Worm (Caenorhabditis elegans) whole organism, late embryonic: ENCODE results near the gene srp-6.

ENCODE experiments used
- F13H6.1 ChIP-seq: sonication (generic microtip); optimal IDR thresholded peaks from 2 replicates; lab custom pipeline; 2016; ENCODE audit warnings: missing genetic modification characterization, missing compliant biosample characterization
- ceh-24 ChIP-seq: sonication (generic microtip); optimal IDR thresholded peaks from 2 replicates; lab custom pipeline; 2016; ENCODE audit warnings: mild to moderate bottlenecking, missing genetic modification characterization, missing compliant biosample characterization
- ceh-30 ChIP-seq: fragments of 150-350 bp; optimal IDR thresholded peaks from 2 replicates; lab custom pipeline; 2014; ENCODE audit warnings: missing biosample characterization, missing genetic modification characterization
- ceh-45 ChIP-seq: fragments of 200-800 bp; sonication (Bioruptor generic); IDR thresholded peaks from 2 replicates; pipeline ENCODE4 v1.3.6; 2022; ENCODE audit warnings: missing genetic modification reagents, missing genetic modification characterization, missing compliant biosample characterization
- ceh-48 ChIP-seq: sonication (generic microtip); optimal IDR thresholded peaks from 2 replicates; lab custom pipeline; 2016; ENCODE audit warnings: missing genetic modification characterization, inconsistent platforms, missing compliant biosample characterization
- elt-2 ChIP-seq: sonication (generic microtip); optimal IDR thresholded peaks from 2 replicates; lab custom pipeline; 2016; ENCODE audit warnings: missing genetic modification reagents, missing genetic modification characterization, missing compliant biosample characterization
- pqm-1 ChIP-seq: sonication (generic microtip); optimal IDR thresholded peaks from 2 replicates; lab custom pipeline; 2016; ENCODE audit warnings: missing genetic modification characterization, missing compliant biosample characterization
- tbx-7 ChIP-seq: sonication (generic microtip); optimal IDR thresholded peaks from 2 replicates; lab custom pipeline; 2016; ENCODE audit warnings: missing genotype, missing genetic modification characterization, missing compliant biosample characterization
- unc-86 ChIP-seq: sonication (generic microtip); optimal IDR thresholded peaks from 2 replicates; lab custom pipeline; 2016; ENCODE audit warnings: missing genetic modification characterization, missing compliant biosample characterization

ce11 chrV:7379384-7379783 is 6.5 kb downstream of the srp-6 start, which contains the start of gene srsx-24:
- TF ChIP-seq ceh-48 (tag; lab: Kevin White, UChicago), result no peak
- no peak for TF ChIP-seq pqm-1 (tag; lab: Kevin White, UChicago)
- no peak for TF ChIP-seq tbx-7 (tag; lab: Kevin White, UChicago)
- no peak for TF ChIP-seq ceh-30 (tag; lab: Kevin White, UChicago)
- no peak for TF ChIP-seq unc-86 (tag; lab: Kevin White, UChicago)
- TF ChIP-seq F13H6.1, result no peak
- TF ChIP-seq ceh-24 (tag; lab: Kevin White, UChicago), result no peak
- no peak for TF ChIP-seq ceh-45 (GFP tag; lab: Robert Waterston, UW)
- no peak for TF ChIP-seq elt-2 (tag; lab: Kevin White, UChicago)
